Fruit fly (Drosophila melanogaster) whole organism, wandering third instar larva: Measurements from ENCODE around the gene SP555.
A peak's percentile ranks its signal among the peaks of the same experiment; 100 is the strongest.

Source experiments
- Abd-B ChIP-seq: fragments of >200 bp; optimal IDR thresholded peaks from 2 replicates; lab custom pipeline; 2017; ENCODE audit warnings: missing biosample characterization, missing genetic modification characterization
- CG32264 ChIP-seq: fragments of 200-800 bp; sonication (Bioruptor generic); optimal IDR thresholded peaks from 2 replicates; lab custom pipeline; 2016; ENCODE audit warnings: missing biosample characterization, missing genetic modification characterization
- CG9705 ChIP-seq: fragments of 200-800 bp; sonication (Bioruptor generic); optimal IDR thresholded peaks from 2 replicates; lab custom pipeline; 2018; ENCODE audit warnings: missing biosample characterization, mild to moderate bottlenecking, missing genetic modification characterization
- CrebA ChIP-seq: fragments of 200-800 bp; sonication (Bioruptor generic); optimal IDR thresholded peaks from 2 replicates; lab custom pipeline; 2016; ENCODE audit warnings: missing biosample characterization, mild to moderate bottlenecking, missing genetic modification characterization, borderline replicate concordance
- Dfd ChIP-seq: fragments of >200 bp; optimal IDR thresholded peaks from 2 replicates; lab custom pipeline; 2017; ENCODE audit warnings: missing biosample characterization, missing genetic modification characterization
- Dif ChIP-seq: fragments of 200-275, 200-300 bp; sonication (Bioruptor generic); optimal IDR thresholded peaks from 2 replicates; lab custom pipeline; 2018; ENCODE audit warnings: missing biosample characterization, missing genetic modification characterization; ENCODE audit not compliant: partially characterized antibody
- GATAd ChIP-seq: sonication (Bioruptor generic); optimal IDR thresholded peaks from 2 replicates; lab custom pipeline; 2016; ENCODE audit warnings: missing biosample characterization, missing genetic modification characterization
- HLH106 ChIP-seq: fragments of 200-800 bp; optimal IDR thresholded peaks from 3 replicates; lab custom pipeline; 2019; ENCODE audit warnings: missing biosample characterization, mild to moderate bottlenecking, missing genetic modification characterization, moderate library complexity
- Hnf4 ChIP-seq: fragments of 200-800 bp; sonication (Bioruptor generic); optimal IDR thresholded peaks from 2 replicates; lab custom pipeline; 2016; ENCODE audit warnings: missing biosample characterization, mild to moderate bottlenecking, missing genetic modification characterization
- Hr78 ChIP-seq: fragments of >200 bp; optimal IDR thresholded peaks from 2 replicates; lab custom pipeline; 2017; ENCODE audit warnings: missing biosample characterization, missing genetic modification characterization
- Hr83 ChIP-seq: fragments of 200-300 bp; sonication (Bioruptor generic); optimal IDR thresholded peaks from 2 replicates; lab custom pipeline; 2016; ENCODE audit warnings: missing biosample characterization, mild to moderate bottlenecking, missing genetic modification characterization, moderate library complexity; ENCODE audit not compliant: poor library complexity, severe bottlenecking
- Jra ChIP-seq: sonication (Bioruptor generic); optimal IDR thresholded peaks from 2 replicates; lab custom pipeline; 2016; ENCODE audit warnings: missing biosample characterization, missing genetic modification characterization
- Mio ChIP-seq: sonication (Bioruptor generic); optimal IDR thresholded peaks from 2 replicates; lab custom pipeline; 2016; ENCODE audit warnings: missing biosample characterization, missing genetic modification characterization
- Myc ChIP-seq: fragments of >200 bp; optimal IDR thresholded peaks from 2 replicates; lab custom pipeline; 2017
- N ChIP-seq: fragments of >200 bp; optimal IDR thresholded peaks from 2 replicates; lab custom pipeline; 2018; ENCODE audit warnings: missing biosample characterization, missing external identifiers, missing genetic modification characterization
- OdsH ChIP-seq: fragments of 200-800 bp; sonication (Bioruptor generic); optimal IDR thresholded peaks from 2 replicates; lab custom pipeline; 2016; ENCODE audit warnings: missing biosample characterization, mild to moderate bottlenecking, missing genetic modification characterization
- Rel ChIP-seq, 2 experiments: fragments of 200-800 bp; sonication (Bioruptor generic) in 1 of 2; optimal IDR thresholded peaks; 2 replicates in 1 of 2; 3 replicates in 1 of 2; lab custom pipeline; 2016 to 2019; ENCODE audit warnings: mild to moderate bottlenecking in 2 of 2, missing biosample characterization in 2 of 2, missing genetic modification characterization in 2 of 2, moderate library complexity in 1 of 2
- Sp1 ChIP-seq: fragments of 200-800 bp; sonication (Bioruptor generic); optimal IDR thresholded peaks from 3 replicates; lab custom pipeline; 2019; ENCODE audit warnings: missing biosample characterization, mild to moderate bottlenecking, missing genetic modification characterization, moderate library complexity
- Vsx2 ChIP-seq: fragments of 200-300, 225-300 bp; sonication (Bioruptor generic); optimal IDR thresholded peaks from 2 replicates; lab custom pipeline; 2018; ENCODE audit warnings: missing biosample characterization, missing genetic modification characterization; ENCODE audit not compliant: partially characterized antibody
- br ChIP-seq: fragments of 200-800 bp; sonication (Bioruptor generic); optimal IDR thresholded peaks from 2 replicates; lab custom pipeline; 2016; ENCODE audit warnings: missing biosample characterization, missing genetic modification characterization
- brk ChIP-seq: fragments of 200-800 bp; sonication (Bioruptor generic); optimal IDR thresholded peaks from 2 replicates; lab custom pipeline; 2016; ENCODE audit warnings: missing biosample characterization, mild to moderate bottlenecking, missing genetic modification characterization
- dl ChIP-seq, 2 experiments: fragments of 175-275, 200-275 bp in 1 of 2; fragments of 200-275 bp in 1 of 2; sonication (Bioruptor generic); optimal IDR thresholded peaks; lab custom pipeline; 2018; ENCODE audit warnings: mild to moderate bottlenecking in 2 of 2, missing biosample characterization in 2 of 2, missing genetic modification characterization in 2 of 2, moderate library complexity in 2 of 2; ENCODE audit not compliant: partially characterized antibody in 2 of 2, insufficient read depth in 1 of 2
- dmrt93B ChIP-seq: fragments of 200-800 bp; sonication (Bioruptor generic); optimal IDR thresholded peaks from 2 replicates; lab custom pipeline; 2018; ENCODE audit warnings: missing biosample characterization, mild to moderate bottlenecking, missing genetic modification characterization
- dsf ChIP-seq: sonication (Bioruptor generic); optimal IDR thresholded peaks from 2 replicates; lab custom pipeline; 2016; ENCODE audit warnings: missing biosample characterization, missing genetic modification characterization, borderline replicate concordance
- ey ChIP-seq: fragments of 200-800 bp; sonication (Bioruptor generic); optimal IDR thresholded peaks from 2 replicates; lab custom pipeline; 2016; ENCODE audit warnings: missing biosample characterization, missing genetic modification characterization
- foxo ChIP-seq, 2 experiments: fragments of 200-800 bp; sonication (Bioruptor generic); optimal IDR thresholded peaks; 2 replicates in 1 of 2; 3 replicates in 1 of 2; lab custom pipeline; 2016 to 2017; ENCODE audit warnings: missing biosample characterization in 2 of 2, missing genetic modification characterization in 2 of 2
- fru ChIP-seq: fragments of 200-800 bp; sonication (Bioruptor generic); optimal IDR thresholded peaks from 3 replicates; lab custom pipeline; 2016; ENCODE audit warnings: missing biosample characterization, mild to moderate bottlenecking, missing genetic modification characterization
- h ChIP-seq: fragments of 200-800 bp; sonication (Bioruptor generic); optimal IDR thresholded peaks from 3 replicates; lab custom pipeline; 2016; ENCODE audit warnings: missing biosample characterization, mild to moderate bottlenecking, missing genetic modification characterization
- jim ChIP-seq: fragments of 175-275, 200-325 bp; sonication (Bioruptor generic); optimal IDR thresholded peaks from 2 replicates; lab custom pipeline; 2016; ENCODE audit warnings: missing biosample characterization, mild to moderate bottlenecking, missing genetic modification characterization
- lola ChIP-seq: fragments of >200 bp; optimal IDR thresholded peaks from 2 replicates; lab custom pipeline; 2017; ENCODE audit warnings: missing biosample characterization, missing genetic modification characterization
- pan ChIP-seq: fragments of >200 bp; optimal IDR thresholded peaks from 2 replicates; lab custom pipeline; 2017
- psq ChIP-seq: fragments of 200-800 bp; sonication (Bioruptor generic); optimal IDR thresholded peaks from 3 replicates; lab custom pipeline; 2017; ENCODE audit warnings: missing biosample characterization, mild to moderate bottlenecking, missing genetic modification characterization, moderate library complexity
- rgr ChIP-seq: fragments of 200-800 bp; sonication (Bioruptor generic); optimal IDR thresholded peaks from 3 replicates; lab custom pipeline; 2016; ENCODE audit warnings: missing biosample characterization, mild to moderate bottlenecking, missing genetic modification characterization
- sage ChIP-seq: fragments of 200-800 bp; sonication (Bioruptor generic); optimal IDR thresholded peaks from 2 replicates; lab custom pipeline; 2016; ENCODE audit warnings: missing biosample characterization, mild to moderate bottlenecking, missing genetic modification characterization
- sv ChIP-seq: fragments of 200-800 bp; sonication (Bioruptor generic); optimal IDR thresholded peaks from 3 replicates; lab custom pipeline; 2016; ENCODE audit warnings: missing biosample characterization, missing genetic modification characterization
- tai ChIP-seq: sonication (Bioruptor generic); optimal IDR thresholded peaks from 2 replicates; lab custom pipeline; 2016; ENCODE audit warnings: missing biosample characterization, missing genetic modification characterization
- usp ChIP-seq: fragments of >200 bp; optimal IDR thresholded peaks from 2 replicates; lab custom pipeline; 2017; ENCODE audit warnings: missing biosample characterization, missing genetic modification characterization
- woc ChIP-seq: sonication (Bioruptor generic); optimal IDR thresholded peaks from 2 replicates; lab custom pipeline; 2016; ENCODE audit warnings: missing biosample characterization, mild to moderate bottlenecking, missing genetic modification characterization

SP555 gene

DNA sequence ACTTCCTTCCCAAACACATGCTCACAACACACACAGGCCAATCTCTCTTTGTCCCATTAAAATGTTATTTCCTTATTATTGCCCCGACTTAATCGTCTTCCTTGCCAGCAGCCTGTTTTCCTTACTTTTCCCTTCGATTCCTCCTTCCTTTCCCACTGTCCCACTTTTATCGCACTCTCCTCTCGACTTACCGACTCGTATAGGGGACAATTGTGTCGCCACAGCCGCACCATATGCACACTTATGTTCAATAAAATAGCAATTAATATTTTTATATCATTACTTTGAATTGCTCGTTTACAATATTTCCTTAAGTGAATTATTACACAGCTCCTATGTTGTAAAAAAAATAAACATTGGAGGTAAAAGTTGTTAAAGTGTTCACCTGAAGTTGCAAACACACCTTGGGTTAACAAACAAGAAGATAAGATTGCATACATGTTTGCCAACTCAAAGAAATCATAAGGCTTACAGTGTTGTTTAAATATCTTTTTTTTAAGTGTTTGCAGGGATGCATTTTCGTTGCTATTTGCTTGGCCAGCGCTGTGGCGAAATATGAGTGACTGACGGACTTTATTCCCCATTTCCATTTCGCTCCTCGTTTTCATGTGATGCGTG is 49.5 kb downstream of the SP555 start:
- TF ChIP-seq Sp1 (peak; percentile 76), CG32264 (GFP tag; lab: Kevin White, UChicago) (peak; percentile 47), Hnf4 (GFP tag; lab: Kevin White, UChicago) (peak; percentile 49), GATAd (GFP tag; lab: Kevin White, UChicago) (no peak), dl (GFP tag; optimal IDR thresholded peaks at IDR 0.05; lab: Kevin White, UChicago; ENCODE audit: insufficient read depth in 1 of 2, partially characterized antibody in 2 of 2) (no peak), pan (lab: Kevin White, UChicago) (no peak), Hr78 (GFP tag; lab: Kevin White, UChicago) (no peak), ey (GFP tag; lab: Kevin White, UChicago) (peak; percentile 73), Dif (GFP tag; lab: Kevin White, UChicago) (no peak), sv (peak; percentile 68), Jra (GFP tag; lab: Kevin White, UChicago) (peak; percentile 48), Myc (lab: Kevin White, UChicago) (no peak), foxo (GFP tag; optimal IDR thresholded peaks at IDR 0.05; lab: Kevin White, UChicago) (peak in 1 of 2 experiments; percentile 81), jim (GFP tag; lab: Kevin White, UChicago) (no peak), tai (GFP tag; lab: Kevin White, UChicago) (peak; percentile 74), dsf (GFP tag; lab: Kevin White, UChicago) (peak; percentile 20), HLH106 (tag; lab: Kevin White, UChicago) (peak; percentile 68), Hr83 (GFP tag; lab: Kevin White, UChicago) (no peak), OdsH (peak; percentile 75), woc (GFP tag; lab: Kevin White, UChicago) (peak; percentile 55), sage (GFP tag; lab: Kevin White, UChicago) (peak; percentile 46), dmrt93B (GFP tag; lab: Kevin White, UChicago) (peak; percentile 68), Rel (GFP tag; optimal IDR thresholded peaks at IDR 0.05; lab: Kevin White, UChicago) (no peak), Rel (tag; optimal IDR thresholded peaks at IDR 0.05; lab: Kevin White, UChicago) (no peak), CrebA (GFP tag; lab: Kevin White, UChicago) (peak; percentile 20), Mio (GFP tag; lab: Kevin White, UChicago) (no peak), N (GFP tag; lab: Kevin White, UChicago) (no peak), Abd-B (GFP tag; lab: Kevin White, UChicago) (no peak), Vsx2 (GFP tag; lab: Kevin White, UChicago) (no peak), br (peak; percentile 79), brk (GFP tag; lab: Kevin White, UChicago) (peak; percentile 41), CG9705 (GFP tag; lab: Kevin White, UChicago) (peak; percentile 29), fru (GFP tag; lab: Kevin White, UChicago) (peak; percentile 75), Dfd (GFP tag; lab: Kevin White, UChicago) (no peak), rgr (GFP tag; lab: Kevin White, UChicago) (peak; percentile 74), lola (GFP tag; lab: Kevin White, UChicago) (no peak), h (GFP tag; lab: Kevin White, UChicago) (peak; percentile 80), usp (GFP tag; lab: Kevin White, UChicago) (no peak), psq (GFP tag; lab: Kevin White, UChicago) (peak; percentile 70)

DNA sequence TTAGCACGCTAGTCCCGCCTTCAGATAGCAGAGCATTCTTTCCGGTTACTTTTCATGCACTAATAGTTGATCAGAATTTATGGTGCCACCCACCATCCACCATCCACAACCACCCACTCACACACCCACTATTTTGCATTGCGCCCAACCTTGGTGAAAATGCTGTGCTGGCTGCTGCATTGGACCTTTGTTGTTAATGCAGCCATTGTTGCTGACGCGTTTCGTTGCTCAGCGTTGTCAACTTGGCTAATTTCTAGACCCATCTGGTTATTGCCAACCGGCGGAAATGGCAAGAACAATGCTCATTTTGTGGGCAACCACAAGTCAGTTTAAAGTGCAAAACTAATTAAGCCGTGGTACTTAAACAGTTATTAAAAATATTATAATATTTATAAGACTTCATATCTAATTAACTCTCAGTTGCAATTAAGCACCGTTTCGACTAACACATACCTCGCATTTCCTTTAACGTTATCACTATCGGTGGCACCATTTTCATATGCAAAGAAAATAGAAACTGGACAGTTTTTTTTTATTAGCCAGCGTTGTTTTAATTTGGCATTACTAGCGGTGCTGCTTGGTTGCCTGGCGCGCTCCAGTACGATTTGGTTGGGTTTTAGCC is 51.3 kb downstream of the SP555 start:
- TF ChIP-seq Hr78 (GFP tag; lab: Kevin White, UChicago) (no peak), tai (GFP tag; lab: Kevin White, UChicago) (no peak), rgr (GFP tag; lab: Kevin White, UChicago) (no peak), woc (GFP tag; lab: Kevin White, UChicago) (no peak), CrebA (GFP tag; lab: Kevin White, UChicago) (no peak), brk (GFP tag; lab: Kevin White, UChicago) (no peak), pan (lab: Kevin White, UChicago) (no peak), Dfd (GFP tag; lab: Kevin White, UChicago) (no peak), sv (no peak)
